Fruit fly (Drosophila melanogaster): ENCODE measurements around the gene tap.
A peak's percentile ranks its signal among the peaks of the same experiment; 100 is the strongest.

Gene tap

DNA sequence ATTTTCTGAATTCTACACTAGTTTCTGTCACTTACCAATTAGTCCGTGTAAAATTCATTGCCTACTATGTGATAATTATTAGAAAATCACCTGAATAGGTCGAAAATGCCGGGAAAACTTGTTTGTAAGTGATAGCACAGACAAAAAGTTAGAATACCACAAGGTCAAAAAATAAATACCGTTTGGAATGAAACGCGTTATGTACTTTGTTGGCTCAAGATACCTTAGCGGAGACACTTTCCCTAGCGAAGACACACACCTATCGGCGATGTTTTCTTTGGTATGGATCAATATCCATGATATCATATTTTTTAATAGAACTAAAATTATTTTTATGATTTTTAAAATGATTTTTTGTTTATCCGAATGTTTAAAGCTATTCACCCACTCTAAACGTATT lies 20.4 kb upstream of the tap start, which contains the start of gene CG6479 (continued):
- TF ChIP-seq CG15601 (tag; optimal IDR thresholded peaks at IDR 0.05): no peak
- no peak for TF ChIP-seq Ptx1 (GFP tag; IDR thresholded peaks at IDR 0.05)
- TF ChIP-seq dati (GFP tag; IDR thresholded peaks at IDR 0.05): no peak
- TF ChIP-seq vnd (GFP tag; IDR thresholded peaks at IDR 0.05; ENCODE audit: partially characterized antibody): no peak
- no peak for TF ChIP-seq Dbx (GFP tag; IDR thresholded peaks at IDR 0.05)
- TF ChIP-seq slou (GFP tag; optimal IDR thresholded peaks at IDR 0.05): no peak
- no peak for TF ChIP-seq Tbp (GFP tag; optimal IDR thresholded peaks at IDR 0.05)
- peak; percentile 64 for TF ChIP-seq stwl (tag; optimal IDR thresholded peaks at IDR 0.05)
- TF ChIP-seq chinmo (GFP tag; IDR thresholded peaks at IDR 0.05; ENCODE audit: partially characterized antibody): no peak
- no peak for TF ChIP-seq CG11723 (GFP tag; optimal IDR thresholded peaks at IDR 0.05)
- TF ChIP-seq CG1603 (tag; optimal IDR thresholded peaks at IDR 0.05): peak; percentile 60
- no peak for TF ChIP-seq pan (optimal IDR thresholded peaks at IDR 0.05)
- no peak for TF ChIP-seq pan (GFP tag; optimal IDR thresholded peaks at IDR 0.05 in 1 of 2, IDR thresholded peaks at IDR 0.05 in 1 of 2)
- TF ChIP-seq CG16779 (GFP tag; IDR thresholded peaks at IDR 0.05): no peak
- TF ChIP-seq Dip2 (GFP tag; IDR thresholded peaks at IDR 0.05): no peak
- no peak for TF ChIP-seq Hand (GFP tag; optimal IDR thresholded peaks at IDR 0.05)
- TF ChIP-seq pita (GFP tag; optimal IDR thresholded peaks at IDR 0.05): peak; percentile 78
- TF ChIP-seq CG32772 (GFP tag; IDR thresholded peaks at IDR 0.05): no peak
- no peak for TF ChIP-seq cad (GFP tag; optimal IDR thresholded peaks at IDR 0.05)
- no peak for TF ChIP-seq Trl (optimal IDR thresholded peaks at IDR 0.05)
- no peak for TF ChIP-seq Trl (GFP tag; optimal IDR thresholded peaks at IDR 0.05)
- TF ChIP-seq Nf-YB (GFP tag; optimal IDR thresholded peaks at IDR 0.05): no peak
- peak; percentile 28 for TF ChIP-seq CG11504 (tag; optimal IDR thresholded peaks at IDR 0.05)
- TF ChIP-seq CG7928 (GFP tag; optimal IDR thresholded peaks at IDR 0.05): no peak
- TF ChIP-seq dm (GFP tag; optimal IDR thresholded peaks at IDR 0.05): no peak
- no peak for TF ChIP-seq YL-1 (GFP tag; optimal IDR thresholded peaks at IDR 0.05)
- TF ChIP-seq CG11093 (GFP tag; IDR thresholded peaks at IDR 0.05): no peak
- TF ChIP-seq Ravus (GFP tag; IDR thresholded peaks at IDR 0.05): no peak
- no peak for TF ChIP-seq ham (GFP tag; IDR thresholded peaks at IDR 0.05)
- no peak for TF ChIP-seq mirr (GFP tag; optimal IDR thresholded peaks at IDR 0.05)
- TF ChIP-seq NFAT (GFP tag; IDR thresholded peaks at IDR 0.05): no peak
- no peak for TF ChIP-seq trh (GFP tag; optimal IDR thresholded peaks at IDR 0.05)
- no peak for TF ChIP-seq Hsf (GFP tag; optimal IDR thresholded peaks at IDR 0.05)
- peak; percentile 70 for TF ChIP-seq knrl (GFP tag; IDR thresholded peaks at IDR 0.05; ENCODE audit: partially characterized antibody)
- TF ChIP-seq Bdp1 (GFP tag; optimal IDR thresholded peaks at IDR 0.05): peak; percentile 28
- TF ChIP-seq CG3407 (GFP tag; optimal IDR thresholded peaks at IDR 0.05): no peak
- no peak for TF ChIP-seq btn (GFP tag; optimal IDR thresholded peaks at IDR 0.05)
- no peak for TF ChIP-seq CG12104 (GFP tag; optimal IDR thresholded peaks at IDR 0.05)
- TF ChIP-seq CG2116 (GFP tag; optimal IDR thresholded peaks at IDR 0.05): peak; percentile 9
- peak; percentile 41 for TF ChIP-seq nmo (GFP tag; optimal IDR thresholded peaks at IDR 0.05)
- TF ChIP-seq bsh (GFP tag; optimal IDR thresholded peaks at IDR 0.05): no peak
- TF ChIP-seq Nf-YA (GFP tag; IDR thresholded peaks at IDR 0.05): no peak
- no peak for TF ChIP-seq ac (GFP tag; optimal IDR thresholded peaks at IDR 0.05)
- TF ChIP-seq CG4820 (GFP tag; optimal IDR thresholded peaks at IDR 0.05): no peak
- no peak for TF ChIP-seq CG1602 (GFP tag; optimal IDR thresholded peaks at IDR 0.05)
- no peak for TF ChIP-seq CG12236 (GFP tag; optimal IDR thresholded peaks at IDR 0.05)
- TF ChIP-seq Dad (GFP tag; optimal IDR thresholded peaks at IDR 0.05): no peak
- TF ChIP-seq lilli (GFP tag; optimal IDR thresholded peaks at IDR 0.05): no peak
- TF ChIP-seq CG4707 (GFP tag; optimal IDR thresholded peaks at IDR 0.05): no peak
- TF ChIP-seq Sry-δ (GFP tag; optimal IDR thresholded peaks at IDR 0.05): peak; percentile 61
- TF ChIP-seq aop (GFP tag; IDR thresholded peaks at IDR 0.05): no peak
- peak; percentile 36; the same call in 1 of the 3 replicates for TF ChIP-seq row (GFP tag; IDR thresholded peaks at IDR 0.05)
- TF ChIP-seq Blimp-1 (GFP tag; optimal IDR thresholded peaks at IDR 0.05): no peak
